Fruit fly (Drosophila melanogaster) whole organism, adult: ENCODE measurements around the gene dysc.

Experiments used
- CG11617 ChIP-seq: fragments of 200-800 bp; sonication (Bioruptor generic); optimal IDR thresholded peaks from 2 replicates; lab custom pipeline; 2017; ENCODE audit warnings: mild to moderate bottlenecking, missing biosample characterization, missing genetic modification reagents, missing genetic modification characterization
- CG12768 ChIP-seq: fragments of 200-800 bp; sonication (Bioruptor generic); optimal IDR thresholded peaks from 2 replicates; lab custom pipeline; 2017; ENCODE audit warnings: missing biosample characterization, missing genetic modification characterization, mild to moderate bottlenecking, moderate library complexity, missing genetic modification reagents
- CG14711 ChIP-seq: fragments of 200-800 bp; sonication (Bioruptor generic); optimal IDR thresholded peaks from 2 replicates; lab custom pipeline; 2018; ENCODE audit warnings: missing biosample characterization, mild to moderate bottlenecking, missing genetic modification characterization, moderate library complexity
- CG33017 ChIP-seq: fragments of 200-800 bp; sonication (Bioruptor generic); optimal IDR thresholded peaks from 2 replicates; lab custom pipeline; 2018; ENCODE audit warnings: missing biosample characterization, mild to moderate bottlenecking, missing genetic modification characterization, moderate library complexity
- Clk ChIP-seq: fragments of 200-800 bp; sonication (Bioruptor generic); optimal IDR thresholded peaks from 2 replicates; lab custom pipeline; 2017; ENCODE audit warnings: missing biosample characterization, missing genetic modification characterization
- Crg-1 ChIP-seq: fragments of 200-800 bp; sonication (Bioruptor generic); optimal IDR thresholded peaks from 2 replicates; lab custom pipeline; 2016; ENCODE audit warnings: missing biosample characterization, missing genetic modification characterization
- Mnt ChIP-seq: fragments of 200-800 bp; sonication (Bioruptor generic); optimal IDR thresholded peaks from 2 replicates; lab custom pipeline; 2016; ENCODE audit warnings: missing biosample characterization, mild to moderate bottlenecking, missing genetic modification characterization
- bab1 ChIP-seq: fragments of 200-800 bp; sonication (Bioruptor generic); optimal IDR thresholded peaks from 3 replicates; lab custom pipeline; 2019; ENCODE audit warnings: missing biosample characterization, mild to moderate bottlenecking, missing genetic modification characterization, moderate library complexity
- kay ChIP-seq: fragments of 200-800 bp; sonication (Bioruptor generic); peaks from one replicate; lab custom pipeline; 2016; ENCODE audit warnings: missing biosample characterization, missing genetic modification characterization, borderline replicate concordance
- ovo ChIP-seq: fragments of 200-800 bp; sonication (Bioruptor generic); optimal IDR thresholded peaks from 2 replicates; lab custom pipeline; 2016; ENCODE audit warnings: missing biosample characterization, missing genetic modification characterization

DNA sequence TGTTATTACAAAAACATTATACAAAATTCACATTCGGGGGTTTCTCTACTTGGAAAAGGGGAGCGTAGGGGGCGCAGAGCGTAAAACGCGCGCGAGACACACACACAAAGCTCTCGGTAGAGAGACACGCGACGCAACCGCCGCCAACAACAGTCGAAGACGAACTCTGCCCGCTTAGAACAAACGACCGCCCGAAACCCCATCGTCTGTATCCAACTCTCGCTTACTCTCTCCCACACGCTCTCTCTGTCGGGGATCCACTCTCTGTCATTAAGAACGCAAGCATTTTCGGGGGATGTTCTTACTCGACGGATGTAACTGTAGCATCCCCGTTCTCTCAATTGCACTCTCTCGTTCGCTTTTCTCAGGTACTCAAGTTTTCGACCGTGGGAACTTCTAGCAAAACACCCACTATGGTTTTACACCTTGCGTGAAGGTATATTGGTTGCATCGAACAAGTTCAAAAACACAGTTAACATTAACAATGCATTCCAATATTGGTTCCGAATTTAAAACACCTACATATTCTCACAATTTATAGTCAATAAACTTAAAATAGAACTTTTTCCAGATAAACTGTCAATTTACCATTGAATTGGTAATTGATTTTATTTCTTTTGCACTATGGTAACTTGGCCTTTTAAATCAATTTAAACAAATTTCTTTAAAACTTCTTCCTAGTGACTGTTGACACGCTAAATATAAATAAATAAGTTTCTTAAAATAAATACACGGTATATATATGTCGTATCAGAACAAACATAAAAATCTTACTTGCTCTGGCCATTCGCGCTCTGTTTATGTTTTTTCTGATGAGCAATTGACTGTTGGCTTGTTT is 17.0 kb upstream of the dysc start:
- no peak for TF ChIP-seq Crg-1 (GFP tag; lab: Kevin White, UChicago)
- TF ChIP-seq CG14711, result peak; percentile 55
- TF ChIP-seq kay (GFP tag; lab: Kevin White, UChicago), result peak; percentile 88
- peak; percentile 65 for TF ChIP-seq bab1 (GFP tag; lab: Kevin White, UChicago)
- TF ChIP-seq CG33017 (tag; lab: Kevin White, UChicago), result peak; percentile 75
- peak; percentile 84 for TF ChIP-seq CG12768 (GFP tag; lab: Kevin White, UChicago)
- peak; percentile 16 for TF ChIP-seq Mnt
- peak; percentile 24 for TF ChIP-seq Clk (GFP tag; lab: Kevin White, UChicago)
- TF ChIP-seq ovo (GFP tag; lab: Kevin White, UChicago), result no peak
- TF ChIP-seq CG11617 (GFP tag; lab: Kevin White, UChicago), result peak; percentile 78
